Fruit fly (Drosophila melanogaster) whole organism, embryonic: ENCODE data around the gene Ucp4A.

Experiments
- Atf-2 ChIP-seq: fragments of 200-800 bp; sonication (Bioruptor generic); optimal IDR thresholded peaks from 2 replicates; lab custom pipeline; 2016; ENCODE audit warnings: missing biosample characterization, missing genetic modification characterization
- B-H2 ChIP-seq: fragments of 200-800 bp; sonication (Bioruptor generic); optimal IDR thresholded peaks from 2 replicates; lab custom pipeline; 2018; ENCODE audit warnings: missing biosample characterization, mild to moderate bottlenecking, missing genetic modification characterization
- BEAF-32 ChIP-seq: fragments of 200-800 bp; sonication (Bioruptor generic); optimal IDR thresholded peaks from 3 replicates; lab custom pipeline; 2017; ENCODE audit warnings: missing biosample characterization, missing genetic modification characterization, mild to moderate bottlenecking, moderate library complexity, missing genetic modification reagents
- CG10209 ChIP-seq: fragments of 200-800 bp; sonication (Bioruptor generic); optimal IDR thresholded peaks from 3 replicates; lab custom pipeline; 2017; ENCODE audit warnings: missing biosample characterization, mild to moderate bottlenecking, missing genetic modification characterization, missing genetic modification reagents
- CG1024 ChIP-seq: fragments of 200-800 bp; sonication (Bioruptor generic); IDR thresholded peaks from 2 replicates; pipeline ENCODE4 v1.3.6; 2022; ENCODE audit warnings: missing biosample characterization, missing genetic modification characterization
- CG12219 ChIP-seq: fragments of 200-800 bp; sonication (Bioruptor generic); optimal IDR thresholded peaks from 3 replicates; lab custom pipeline; 2018; ENCODE audit warnings: missing biosample characterization, mild to moderate bottlenecking, missing genetic modification characterization
- CG13775 ChIP-seq: fragments of 200-800 bp; sonication (Bioruptor generic); optimal IDR thresholded peaks from 3 replicates; lab custom pipeline; 2017; ENCODE audit warnings: missing biosample characterization, mild to moderate bottlenecking, missing genetic modification characterization
- CG15601 ChIP-seq: fragments of 200-800 bp; sonication (Bioruptor generic); optimal IDR thresholded peaks from 3 replicates; lab custom pipeline; 2019; ENCODE audit warnings: missing biosample characterization, mild to moderate bottlenecking, missing genetic modification characterization, moderate library complexity
- CG1603 ChIP-seq: fragments of 200-800 bp; sonication (Bioruptor generic); optimal IDR thresholded peaks from 2 replicates; lab custom pipeline; 2019; ENCODE audit warnings: missing biosample characterization, mild to moderate bottlenecking, missing genetic modification characterization, moderate library complexity
- CG17385 ChIP-seq: fragments of 200-800 bp; sonication (Bioruptor generic); optimal IDR thresholded peaks from 3 replicates; lab custom pipeline; 2018; ENCODE audit warnings: missing biosample characterization, mild to moderate bottlenecking, missing genetic modification characterization
- CG1792 ChIP-seq: fragments of 200-800 bp; sonication (Bioruptor generic); optimal IDR thresholded peaks from 2 replicates; lab custom pipeline; 2016; ENCODE audit warnings: missing biosample characterization, missing genetic modification characterization
- CG3163 ChIP-seq: fragments of 200-800 bp; sonication (Bioruptor generic); optimal IDR thresholded peaks from 3 replicates; lab custom pipeline; 2016; ENCODE audit warnings: missing biosample characterization, missing genetic modification characterization
- CG32772 ChIP-seq: fragments of 200-800 bp; sonication (Bioruptor generic); IDR thresholded peaks from 2 replicates; pipeline ENCODE4 v1.3.6; 2022; ENCODE audit warnings: missing biosample characterization, missing genetic modification characterization
- CG42726 ChIP-seq: fragments of 200-800 bp; sonication (Bioruptor generic); IDR thresholded peaks from 2 replicates; pipeline ENCODE4 v1.3.6; 2022; ENCODE audit warnings: missing biosample characterization, missing genetic modification characterization; ENCODE audit not compliant: partially characterized antibody
- CG43689 ChIP-seq: fragments of 200-800 bp; sonication (Bioruptor generic); IDR thresholded peaks from 2 replicates; pipeline ENCODE4 v1.3.6; 2022; ENCODE audit warnings: missing biosample characterization, missing genetic modification characterization
- CG6254 ChIP-seq: fragments of 200-800 bp; sonication (Bioruptor generic); optimal IDR thresholded peaks from 3 replicates; lab custom pipeline; 2017; ENCODE audit warnings: mild to moderate bottlenecking, missing biosample characterization, missing genetic modification reagents, missing genetic modification characterization
- CG6272 ChIP-seq: fragments of 200-800 bp; sonication (Bioruptor generic); IDR thresholded peaks from 2 replicates; pipeline ENCODE4 v1.3.6; 2022; ENCODE audit warnings: missing biosample characterization, missing genetic modification characterization
- CG8089 ChIP-seq: fragments of 200-800 bp; sonication (Bioruptor generic); optimal IDR thresholded peaks from 3 replicates; lab custom pipeline; 2016; ENCODE audit warnings: missing biosample characterization, missing genetic modification characterization
- CG8388 ChIP-seq: fragments of 200-800 bp; sonication (Bioruptor generic); optimal IDR thresholded peaks from 2 replicates; lab custom pipeline; 2019; ENCODE audit warnings: missing biosample characterization, mild to moderate bottlenecking, missing genetic modification characterization, moderate library complexity
- CG9817 ChIP-seq: fragments of 200-800 bp; sonication (Bioruptor generic); optimal IDR thresholded peaks from 2 replicates; lab custom pipeline; 2018; ENCODE audit warnings: missing biosample characterization, mild to moderate bottlenecking, missing genetic modification characterization, moderate library complexity
- CkIIα-i1 ChIP-seq: fragments of 200-800 bp; sonication (Bioruptor generic); IDR thresholded peaks from 2 replicates; pipeline ENCODE4 v1.3.6; 2022; ENCODE audit warnings: missing biosample characterization, missing genetic modification characterization
- D19A ChIP-seq: fragments of 200-800 bp; optimal IDR thresholded peaks from 3 replicates; lab custom pipeline; 2019; ENCODE audit warnings: missing biosample characterization, mild to moderate bottlenecking, missing genetic modification characterization, moderate library complexity
- D19B ChIP-seq: fragments of 200-800 bp; sonication (Bioruptor generic); optimal IDR thresholded peaks from 2 replicates; lab custom pipeline; 2017; ENCODE audit warnings: missing biosample characterization, mild to moderate bottlenecking, missing genetic modification characterization
- E2f1 ChIP-seq: fragments of 200-800 bp; sonication (Bioruptor generic); IDR thresholded peaks from 2 replicates; pipeline ENCODE4 v1.3.6; 2022; ENCODE audit warnings: missing biosample characterization, missing genetic modification characterization
- Meics ChIP-seq: fragments of 200-800 bp; sonication (Bioruptor generic); optimal IDR thresholded peaks from 2 replicates; lab custom pipeline; 2017; ENCODE audit warnings: missing biosample characterization, mild to moderate bottlenecking, missing genetic modification characterization
- Pdp1 ChIP-seq, 2 experiments: fragments of 200-800 bp; sonication (Bioruptor generic); optimal IDR thresholded peaks; 3 replicates each; lab custom pipeline; 2016; ENCODE audit warnings: missing biosample characterization in 2 of 2, missing genetic modification characterization in 2 of 2, mild to moderate bottlenecking in 1 of 2, moderate library complexity in 1 of 2
- Ravus ChIP-seq: fragments of 200-800 bp; sonication (Bioruptor generic); IDR thresholded peaks from 2 replicates; pipeline ENCODE4 v1.3.6; 2022; ENCODE audit warnings: missing biosample characterization, missing genetic modification characterization
- Ssrp ChIP-seq: fragments of 200-800 bp; sonication (Bioruptor generic); optimal IDR thresholded peaks from 2 replicates; lab custom pipeline; 2018; ENCODE audit warnings: missing biosample characterization, mild to moderate bottlenecking, missing genetic modification characterization, moderate library complexity
- Xrp1 ChIP-seq: fragments of 200-800 bp; sonication (Bioruptor generic); IDR thresholded peaks from 2 replicates; pipeline ENCODE4 v1.3.6; 2022; ENCODE audit warnings: missing biosample characterization, missing genetic modification characterization
- ab ChIP-seq: fragments of 200-800 bp; sonication (Bioruptor generic); optimal IDR thresholded peaks from 2 replicates; lab custom pipeline; 2016; ENCODE audit warnings: missing biosample characterization, missing genetic modification characterization
- al ChIP-seq: fragments of 200-800 bp; sonication (Bioruptor generic); IDR thresholded peaks from 2 replicates; pipeline ENCODE4 v1.3.6; 2022; ENCODE audit warnings: missing biosample characterization, missing genetic modification characterization
- ato ChIP-seq: fragments of 200-800 bp; sonication (Bioruptor generic); IDR thresholded peaks from 2 replicates; pipeline ENCODE4 v1.3.6; 2022; ENCODE audit warnings: missing biosample characterization, missing genetic modification characterization; ENCODE audit not compliant: partially characterized antibody
- bigmax ChIP-seq: fragments of 200-800 bp; sonication (Bioruptor generic); optimal IDR thresholded peaks from 2 replicates; lab custom pipeline; 2018; ENCODE audit warnings: missing biosample characterization, mild to moderate bottlenecking, missing genetic modification characterization
- bowl ChIP-seq: fragments of 200-800 bp; sonication (Bioruptor generic); IDR thresholded peaks from 2 replicates; pipeline ENCODE4 v1.3.6; 2022; ENCODE audit warnings: missing biosample characterization, missing genetic modification characterization
- cas ChIP-seq: fragments of 200-800 bp; sonication (Bioruptor generic); IDR thresholded peaks from 2 replicates; pipeline ENCODE4 v1.3.6; 2022; ENCODE audit warnings: missing biosample characterization, missing genetic modification characterization
- da ChIP-seq: fragments of 200-800 bp; sonication (Bioruptor generic); optimal IDR thresholded peaks from 2 replicates; lab custom pipeline; 2016; ENCODE audit warnings: missing biosample characterization, missing genetic modification characterization
- disco-r ChIP-seq: fragments of 200-800 bp; sonication (Bioruptor generic); optimal IDR thresholded peaks from 2 replicates; lab custom pipeline; 2016; ENCODE audit warnings: missing biosample characterization, missing genetic modification characterization
- dysf ChIP-seq: fragments of 200-800 bp; sonication (Bioruptor generic); IDR thresholded peaks from 3 replicates; pipeline ENCODE4 v1.3.6; 2022; ENCODE audit warnings: missing biosample characterization, missing genetic modification characterization
- en ChIP-seq: fragments of 200-800 bp; sonication (Bioruptor generic); optimal IDR thresholded peaks from 2 replicates; lab custom pipeline; 2016; ENCODE audit warnings: missing biosample characterization, missing genetic modification characterization
- exex ChIP-seq: fragments of 200-800 bp; sonication (Bioruptor generic); optimal IDR thresholded peaks from 4 replicates; lab custom pipeline; 2018; ENCODE audit warnings: missing biosample characterization, mild to moderate bottlenecking, missing genetic modification characterization, moderate library complexity
- eyg ChIP-seq: fragments of 200-800 bp; sonication (Bioruptor generic); optimal IDR thresholded peaks from 3 replicates; lab custom pipeline; 2016; ENCODE audit warnings: missing biosample characterization, missing genetic modification characterization
- fd3F ChIP-seq: fragments of 200-800 bp; sonication (Bioruptor generic); optimal IDR thresholded peaks from 2 replicates; lab custom pipeline; 2018; ENCODE audit warnings: missing biosample characterization, mild to moderate bottlenecking, missing genetic modification characterization, moderate library complexity
- gro ChIP-seq: fragments of 200-800 bp; sonication (Bioruptor generic); optimal IDR thresholded peaks from 2 replicates; lab custom pipeline; 2016; ENCODE audit warnings: missing biosample characterization, missing genetic modification characterization
- hkb ChIP-seq, 2 experiments: fragments of 200-800 bp in 1 of 2; fragments of >200 bp in 1 of 2; sonication (Bioruptor generic) in 1 of 2; IDR thresholded peaks in 1 of 2; optimal IDR thresholded peaks in 1 of 2; 2 replicates each; pipeline versions ENCODE4 v1.3.6 to Lab custom; 2017 to 2022; ENCODE audit warnings: missing biosample characterization in 1 of 2, missing genetic modification characterization in 1 of 2
- klu ChIP-seq: fragments of 200-800 bp; sonication (Bioruptor generic); IDR thresholded peaks from 2 replicates; pipeline ENCODE4 v1.3.6; 2022; ENCODE audit warnings: missing biosample characterization, missing genetic modification characterization
- lbe ChIP-seq: fragments of 200-800 bp; sonication (Bioruptor generic); optimal IDR thresholded peaks from 2 replicates; lab custom pipeline; 2016; ENCODE audit warnings: missing biosample characterization, mild to moderate bottlenecking, missing genetic modification characterization
- mirr ChIP-seq: fragments of 200-800 bp; sonication (Bioruptor generic); optimal IDR thresholded peaks from 3 replicates; lab custom pipeline; 2018; ENCODE audit warnings: missing biosample characterization, mild to moderate bottlenecking, missing genetic modification characterization
- nerfin-2 ChIP-seq: fragments of 200-800 bp; sonication (Bioruptor generic); IDR thresholded peaks from 2 replicates; pipeline ENCODE4 v1.3.6; 2022; ENCODE audit warnings: missing biosample characterization, missing genetic modification characterization; ENCODE audit not compliant: partially characterized antibody
- pfk ChIP-seq: fragments of 200-800 bp; sonication (Bioruptor generic); optimal IDR thresholded peaks from 2 replicates; lab custom pipeline; 2018; ENCODE audit warnings: missing biosample characterization, mild to moderate bottlenecking, missing genetic modification characterization, moderate library complexity
- pros ChIP-seq: fragments of 200-800 bp; sonication (Bioruptor generic); optimal IDR thresholded peaks from 3 replicates; lab custom pipeline; 2019; ENCODE audit warnings: missing biosample characterization, mild to moderate bottlenecking, missing genetic modification characterization, moderate library complexity
- sens ChIP-seq: fragments of 200-800 bp; sonication (Bioruptor generic); peaks from one replicate; lab custom pipeline; 2016; ENCODE audit warnings: missing biosample characterization, missing genetic modification characterization

The Ucp4A gene

dm6 chrX:17850179-17850578 is 5.4 kb downstream of the Ucp4A start, which contains the start of the genes CG15814 and Spt7 (continued):
- TF ChIP-seq dysf (GFP tag; lab: Robert Waterston, UW) = no peak
- peak; percentile 81 for TF ChIP-seq nerfin-2 (GFP tag; lab: Robert Waterston, UW)
- TF ChIP-seq D19B (GFP tag; lab: Kevin White, UChicago) = no peak
- no peak for TF ChIP-seq CG12219 (GFP tag; lab: Kevin White, UChicago)
- TF ChIP-seq CkIIα-i1 (GFP tag; lab: Robert Waterston, UW) = no peak
- TF ChIP-seq CG3163 (GFP tag; lab: Kevin White, UChicago) = peak; percentile 37
- TF ChIP-seq CG17385 (GFP tag; lab: Kevin White, UChicago) = peak; percentile 31
- TF ChIP-seq CG8388 (GFP tag; lab: Kevin White, UChicago) = no peak
- no peak for TF ChIP-seq Ravus (GFP tag; lab: Robert Waterston, UW)
- TF ChIP-seq D19A (tag; lab: Kevin White, UChicago) = no peak
- TF ChIP-seq disco-r (GFP tag; lab: Kevin White, UChicago) = no peak
- TF ChIP-seq pros (GFP tag; lab: Kevin White, UChicago) = no peak
- peak; percentile 62 for TF ChIP-seq pfk (GFP tag; lab: Kevin White, UChicago)
- peak; percentile 40 for TF ChIP-seq CG15601 (tag; lab: Kevin White, UChicago)
- TF ChIP-seq klu (GFP tag; lab: Robert Waterston, UW) = no peak
- TF ChIP-seq Atf-2 (GFP tag; lab: Kevin White, UChicago) = no peak
- peak; percentile 12 for TF ChIP-seq CG8089 (GFP tag; lab: Kevin White, UChicago)
- peak; percentile 78 for TF ChIP-seq CG1603 (tag; lab: Kevin White, UChicago)
- no peak for TF ChIP-seq al
- no peak for TF ChIP-seq gro
- no peak for TF ChIP-seq da (GFP tag; lab: Kevin White, UChicago)
- TF ChIP-seq mirr = peak; percentile 40
- peak; percentile 81 for TF ChIP-seq sens (GFP tag; lab: Kevin White, UChicago)
- TF ChIP-seq lbe (GFP tag; lab: Kevin White, UChicago) = peak; percentile 23
- peak in 1 of 2 experiments; percentile 53 for TF ChIP-seq Pdp1 (GFP tag; optimal IDR thresholded peaks at IDR 0.05; lab: Kevin White, UChicago)
- peak; percentile 47 for TF ChIP-seq Meics (GFP tag; lab: Kevin White, UChicago)
- TF ChIP-seq CG9817 (tag; lab: Kevin White, UChicago) = peak; percentile 13
- 0 out of 2 replicates have a peak, but pooled peaks have one; percentile 24 for TF ChIP-seq Xrp1 (GFP tag; lab: Robert Waterston, UW)
- TF ChIP-seq en (GFP tag; lab: Kevin White, UChicago) = no peak
- peak; percentile 34 for TF ChIP-seq CG1792 (GFP tag; lab: Kevin White, UChicago)
- peak; percentile 51 for TF ChIP-seq eyg
- peak; percentile 23 for TF ChIP-seq B-H2 (GFP tag; lab: Kevin White, UChicago)
- TF ChIP-seq bowl (GFP tag; lab: Robert Waterston, UW) = 0 out of 2 replicates have a peak, but pooled peaks have one; percentile 8
- no peak for TF ChIP-seq CG32772 (GFP tag; lab: Robert Waterston, UW)
- TF ChIP-seq CG10209 (GFP tag; lab: Kevin White, UChicago) = peak; percentile 58
- TF ChIP-seq bigmax (GFP tag; lab: Kevin White, UChicago) = peak; percentile 76
- peak; percentile 91 for TF ChIP-seq ato (GFP tag; lab: Robert Waterston, UW)
- no peak for TF ChIP-seq E2f1
- no peak for TF ChIP-seq cas (GFP tag; lab: Robert Waterston, UW)
- TF ChIP-seq CG6272 (GFP tag; lab: Robert Waterston, UW) = no peak
- no peak for TF ChIP-seq Ssrp
- TF ChIP-seq CG42726 (GFP tag; lab: Robert Waterston, UW) = peak; percentile 97
- TF ChIP-seq CG6254 (GFP tag; lab: Kevin White, UChicago) = no peak
- TF ChIP-seq CG13775 (GFP tag; lab: Kevin White, UChicago) = peak; percentile 17
- TF ChIP-seq CG43689 (GFP tag; lab: Robert Waterston, UW) = no peak
- TF ChIP-seq fd3F (GFP tag; lab: Kevin White, UChicago) = peak; percentile 12
- no peak for TF ChIP-seq exex (tag; lab: Kevin White, UChicago)
- no peak for TF ChIP-seq ab (GFP tag; lab: Kevin White, UChicago)
- TF ChIP-seq hkb (optimal IDR thresholded peaks at IDR 0.05; lab: Kevin White, UChicago) = no peak
- no peak; the same call in 1 of the 2 replicates for TF ChIP-seq hkb (GFP tag; IDR thresholded peaks at IDR 0.05; lab: Robert Waterston, UW)
- no peak for TF ChIP-seq CG1024 (GFP tag; lab: Robert Waterston, UW)
- TF ChIP-seq BEAF-32 = peak; percentile 88
